Worm (Caenorhabditis elegans): ENCODE data around the gene eif-1.A.

- no peak for TF ChIP-seq flt-1 (GFP tag; IDR thresholded peaks at IDR 0.05)
- no peak for TF ChIP-seq pes-1 (GFP tag; IDR thresholded peaks at IDR 0.05)
- TF ChIP-seq hmg-4 (GFP tag; optimal IDR thresholded peaks at IDR 0.05) = no peak
- TF ChIP-seq ama-1 (optimal IDR thresholded peaks at IDR 0.05) = no peak
- TF ChIP-seq ets-7 (tag; optimal IDR thresholded peaks at IDR 0.05) = no peak
Measured at ce11 chrIV:4814185-4814584, 3.5 kb downstream of the eif-1.A start, which contains the start of gene srw-94.

All from whole organism, early embryonic.